Worm (Caenorhabditis elegans) whole organism, young adult: Measurements from ENCODE around the gene T07F8.4.

ENCODE experiments used
- hmg-1.2 ChIP-seq: fragments of 200-800 bp; sonication (Bioruptor generic); IDR thresholded peaks from 2 replicates; pipeline ENCODE4 v1.3.6; 2022; ENCODE audit warnings: missing genetic modification reagents, missing genetic modification characterization, missing compliant biosample characterization
- pha-4 ChIP-seq: fragments of 150-350 bp; sonication (generic microtip); optimal IDR thresholded peaks from 2 replicates; lab custom pipeline; 2014; ENCODE audit warnings: missing biosample characterization, missing genetic modification reagents, missing genetic modification characterization
- repo-1 ChIP-seq: sonication (generic microtip); optimal IDR thresholded peaks from 2 replicates; lab custom pipeline; 2017; ENCODE audit warnings: mild to moderate bottlenecking, missing genetic modification characterization, missing compliant biosample characterization
- sea-2 ChIP-seq: fragments of 200-800 bp; sonication (Bioruptor generic); IDR thresholded peaks from 2 replicates; pipeline ENCODE4 v1.3.6; 2022; ENCODE audit warnings: missing genetic modification characterization, missing compliant biosample characterization
- tbx-9 ChIP-seq: sonication (generic microtip); optimal IDR thresholded peaks from 2 replicates; lab custom pipeline; 2016; ENCODE audit warnings: borderline replicate concordance, missing genetic modification characterization, inconsistent platforms, missing compliant biosample characterization

DNA sequence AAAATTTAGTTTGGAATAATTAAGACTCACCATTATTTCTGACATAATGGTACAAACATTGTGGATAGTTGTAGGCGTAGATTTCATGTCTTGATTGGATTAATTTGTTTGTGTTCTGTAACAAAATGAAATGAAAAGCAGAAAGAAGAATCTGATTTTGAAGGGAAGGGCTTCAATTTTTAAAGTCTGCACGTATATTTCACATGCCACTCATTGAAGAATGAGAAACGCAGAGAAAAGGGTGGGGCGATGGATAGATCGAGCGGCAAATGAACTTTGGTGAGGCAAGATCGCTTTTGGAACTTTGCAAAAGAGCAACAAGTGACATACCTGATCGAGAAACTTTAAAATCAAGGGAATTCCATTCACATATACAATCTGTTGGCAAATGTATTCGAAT is 29.5 kb downstream of the T07F8.4 start:
- TF ChIP-seq hmg-1.2 (no peak), repo-1 (tag; lab: Kevin White, UChicago) (no peak), sea-2 (no peak), tbx-9 (tag; lab: Kevin White, UChicago) (no peak), pha-4 (tag; lab: Kevin White, UChicago) (no peak)
